Fruit fly (Drosophila melanogaster): ENCODE data around the gene CG32075.

DNA sequence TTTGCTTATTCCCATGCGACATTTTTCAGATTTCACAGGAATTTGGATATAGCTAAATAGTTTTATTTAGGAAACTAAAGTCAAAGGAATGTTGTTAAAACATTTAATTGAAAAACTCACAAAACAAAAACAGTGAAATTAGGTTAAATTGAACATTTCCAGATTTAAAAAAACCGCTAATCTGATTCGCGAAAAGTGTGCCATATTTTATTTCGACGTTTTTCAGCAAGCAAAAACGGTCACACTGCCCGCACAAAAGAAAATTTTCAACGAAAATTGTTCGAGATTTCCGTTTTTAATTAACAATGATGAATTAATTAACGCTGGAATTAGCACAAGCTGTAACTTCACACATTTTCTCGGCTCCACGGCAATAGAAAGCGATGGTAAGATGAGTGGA is 44.7 kb upstream of the CG32075 start, which contains the start of the genes CG34012 and emei:
- TF ChIP-seq kay (GFP tag; ENCODE audit: borderline replicate concordance) (no peak), CG12768 (GFP tag; optimal IDR thresholded peaks at IDR 0.05) (no peak), Mnt (GFP tag; optimal IDR thresholded peaks at IDR 0.05) (no peak)

All from whole organism, adult.